Fruit fly (Drosophila melanogaster): ENCODE results near the gene Adat1.

DNA sequence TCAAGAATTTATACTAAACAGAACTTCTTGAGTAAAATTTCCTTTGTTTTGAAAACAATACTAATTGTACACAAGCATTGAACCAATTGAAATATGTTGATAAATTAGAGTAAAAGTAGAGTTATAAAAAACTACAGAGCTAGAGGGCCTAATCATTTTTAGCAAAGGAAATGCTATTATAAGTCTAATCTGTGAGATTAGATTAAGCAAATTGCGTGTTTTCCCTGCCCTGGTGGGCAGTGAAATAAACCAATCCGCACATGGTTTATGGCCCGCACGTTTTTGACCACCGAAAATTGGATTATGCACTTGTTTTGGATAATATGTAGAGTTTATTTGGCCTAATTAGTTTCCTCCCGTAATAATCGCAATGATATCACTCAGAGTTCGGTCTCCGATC lies 31.3 kb upstream of the Adat1 start:
- TF ChIP-seq psq (optimal IDR thresholded peaks at IDR 0.05) (no peak), usp (GFP tag; optimal IDR thresholded peaks at IDR 0.05) (no peak), pan (optimal IDR thresholded peaks at IDR 0.05) (no peak), CG8478 (optimal IDR thresholded peaks at IDR 0.05) (no peak), EcR (GFP tag; optimal IDR thresholded peaks at IDR 0.05) (no peak), Dll (optimal IDR thresholded peaks at IDR 0.05) (no peak)
